Comparison of ENCODE assay signal across 1 fruit fly cellular context in genomic region chr2L:472073-472590, dm6.
A peak's percentile ranks its signal among the peaks of the same experiment; 100 is the strongest.
TF ChIP-seq lines count a peak whose summit lies in the region.

Gene CG4297 (minus strand): TSS chr2L:472200.

TF ChIP-seq in whole organism, embryonic, 481 proteins besides CTCF, POLR2A, EP300 and RAD21 (continued from another document and continues in another):
- TF ChIP-seq Doc3 (GFP tag; IDR thresholded peaks at IDR 0.05; lab: Robert Waterston, UW; ENCODE audit: partially characterized antibody): no peak
- TF ChIP-seq Dll (GFP tag; IDR thresholded peaks at IDR 0.05; lab: Robert Waterston, UW; ENCODE audit: partially characterized antibody): no peak
- TF ChIP-seq salm (tag; optimal IDR thresholded peaks at IDR 0.05; lab: Kevin White, UChicago): peak; percentile 91
- no peak for TF ChIP-seq lmd (GFP tag; IDR thresholded peaks at IDR 0.05; lab: Robert Waterston, UW)
- no peak for TF ChIP-seq row (GFP tag; IDR thresholded peaks at IDR 0.05; lab: Robert Waterston, UW)
- TF ChIP-seq sna (GFP tag; IDR thresholded peaks at IDR 0.05; lab: Robert Waterston, UW; ENCODE audit: partially characterized antibody): no peak
- TF ChIP-seq caup (GFP tag; optimal IDR thresholded peaks at IDR 0.05; lab: Kevin White, UChicago; ENCODE audit: severe bottlenecking): peak; percentile 94
- peak; percentile 92 for TF ChIP-seq tap (tag; optimal IDR thresholded peaks at IDR 0.05; lab: Kevin White, UChicago)
- TF ChIP-seq bsh (GFP tag; optimal IDR thresholded peaks at IDR 0.05; lab: Kevin White, UChicago): peak; percentile 24 to 93
- no peak for TF ChIP-seq aop (GFP tag; IDR thresholded peaks at IDR 0.05; lab: Robert Waterston, UW)
- peak; percentile 86 for TF ChIP-seq Mad (GFP tag; optimal IDR thresholded peaks at IDR 0.05; lab: Kevin White, UChicago)
- peak; percentile 92 for TF ChIP-seq odd (GFP tag; optimal IDR thresholded peaks at IDR 0.05; lab: Kevin White, UChicago)
- peak; percentile 90 to 94 for TF ChIP-seq chif (GFP tag; optimal IDR thresholded peaks at IDR 0.05; lab: Kevin White, UChicago)
- TF ChIP-seq CG13894 (tag; optimal IDR thresholded peaks at IDR 0.05; lab: Kevin White, UChicago): peak; percentile 86
- peak; percentile 65 for TF ChIP-seq CG3838 (GFP tag; optimal IDR thresholded peaks at IDR 0.05; lab: Kevin White, UChicago)
- TF ChIP-seq Taf1 (GFP tag; IDR thresholded peaks at IDR 0.05; lab: Robert Waterston, UW): no peak
- no peak for TF ChIP-seq CG6689 (GFP tag; IDR thresholded peaks at IDR 0.05; lab: Robert Waterston, UW)
- peak; percentile 80 for TF ChIP-seq CG31388 (GFP tag; optimal IDR thresholded peaks at IDR 0.05; lab: Kevin White, UChicago)
- TF ChIP-seq nerfin-1 (tag; optimal IDR thresholded peaks at IDR 0.05; lab: Kevin White, UChicago): peak; percentile 89
- no peak for TF ChIP-seq sr (GFP tag; IDR thresholded peaks at IDR 0.05; lab: Robert Waterston, UW)
- peak; percentile 79 for TF ChIP-seq CG17802 (tag; optimal IDR thresholded peaks at IDR 0.05; lab: Kevin White, UChicago)
- peak; percentile 42 for TF ChIP-seq CG1832 (GFP tag; optimal IDR thresholded peaks at IDR 0.05; lab: Kevin White, UChicago)
- no peak for TF ChIP-seq bowl (GFP tag; IDR thresholded peaks at IDR 0.05; lab: Robert Waterston, UW)
- no peak for TF ChIP-seq CG31441 (GFP tag; IDR thresholded peaks at IDR 0.05; lab: Robert Waterston, UW)
- TF ChIP-seq sug (tag; optimal IDR thresholded peaks at IDR 0.05; lab: Kevin White, UChicago): peak; percentile 91
- peak; percentile 86 for TF ChIP-seq CG15011 (GFP tag; optimal IDR thresholded peaks at IDR 0.05; lab: Kevin White, UChicago)
- no peak for TF ChIP-seq CG9215 (GFP tag; IDR thresholded peaks at IDR 0.05; lab: Robert Waterston, UW)
- peak; percentile 81 for TF ChIP-seq vfl (GFP tag; optimal IDR thresholded peaks at IDR 0.05; lab: Kevin White, UChicago)
- TF ChIP-seq CG13287 (GFP tag; IDR thresholded peaks at IDR 0.05; lab: Robert Waterston, UW; ENCODE audit: partially characterized antibody): no peak
- peak; percentile 86 for TF ChIP-seq CG12155 (GFP tag; optimal IDR thresholded peaks at IDR 0.05; lab: Kevin White, UChicago)
- peak; percentile 95 for TF ChIP-seq lilli (GFP tag; optimal IDR thresholded peaks at IDR 0.05; lab: Kevin White, UChicago)
- TF ChIP-seq knrl (GFP tag; IDR thresholded peaks at IDR 0.05; lab: Robert Waterston, UW; ENCODE audit: partially characterized antibody): no peak
- TF ChIP-seq CG8924 (tag; optimal IDR thresholded peaks at IDR 0.05; lab: Kevin White, UChicago): peak; percentile 93
- TF ChIP-seq crp (GFP tag; optimal IDR thresholded peaks at IDR 0.05; lab: Kevin White, UChicago): peak in 1 of 2 experiments; percentile 47
- TF ChIP-seq CG12744 (GFP tag; optimal IDR thresholded peaks at IDR 0.05; lab: Kevin White, UChicago): peak; percentile 84
- TF ChIP-seq CG30431 (GFP tag; optimal IDR thresholded peaks at IDR 0.05; lab: Kevin White, UChicago): peak; percentile 86
- TF ChIP-seq zfh2 (GFP tag; optimal IDR thresholded peaks at IDR 0.05; lab: Kevin White, UChicago): peak; percentile 94
- TF ChIP-seq ato (GFP tag; IDR thresholded peaks at IDR 0.05; lab: Robert Waterston, UW; ENCODE audit: partially characterized antibody): no peak
- TF ChIP-seq CG1233 (GFP tag; optimal IDR thresholded peaks at IDR 0.05; lab: Kevin White, UChicago): peak; percentile 91
- no peak for TF ChIP-seq Dp (GFP tag; optimal IDR thresholded peaks at IDR 0.05; lab: Kevin White, UChicago)
- TF ChIP-seq CG14860 (GFP tag; IDR thresholded peaks at IDR 0.05; lab: Robert Waterston, UW; ENCODE audit: partially characterized antibody): no peak
- TF ChIP-seq fru (optimal IDR thresholded peaks at IDR 0.05; lab: Kevin White, UChicago): no peak
- peak; percentile 92 for TF ChIP-seq CG16863 (GFP tag; optimal IDR thresholded peaks at IDR 0.05; lab: Kevin White, UChicago)
- TF ChIP-seq pfk (GFP tag; optimal IDR thresholded peaks at IDR 0.05; lab: Kevin White, UChicago): no peak
- TF ChIP-seq klu (GFP tag; IDR thresholded peaks at IDR 0.05; lab: Robert Waterston, UW): no peak
- TF ChIP-seq GATAe (GFP tag; conservative IDR thresholded peaks at IDR 0.05; lab: Robert Waterston, UW): no peak
- TF ChIP-seq lola (GFP tag; optimal IDR thresholded peaks at IDR 0.05; lab: Kevin White, UChicago): peak in 1 of 3 experiments; percentile 78
- TF ChIP-seq CkIIα-i1 (GFP tag; IDR thresholded peaks at IDR 0.05; lab: Robert Waterston, UW): no peak
- no peak for TF ChIP-seq Ptx1 (GFP tag; IDR thresholded peaks at IDR 0.05; lab: Robert Waterston, UW)
- TF ChIP-seq HLH3B (GFP tag; IDR thresholded peaks at IDR 0.05; lab: Robert Waterston, UW): no peak
- TF ChIP-seq CG2116 (GFP tag; optimal IDR thresholded peaks at IDR 0.05; lab: Kevin White, UChicago): peak; percentile 47
- no peak for TF ChIP-seq CG11560 (tag; IDR thresholded peaks at IDR 0.05; lab: Robert Waterston, UW)
- no peak for TF ChIP-seq Mrtf (GFP tag; IDR thresholded peaks at IDR 0.05; lab: Robert Waterston, UW)
- TF ChIP-seq CG12219 (GFP tag; optimal IDR thresholded peaks at IDR 0.05; lab: Kevin White, UChicago): peak; percentile 93
- peak; percentile 93 for TF ChIP-seq gcm2 (GFP tag; optimal IDR thresholded peaks at IDR 0.05; lab: Kevin White, UChicago)
- TF ChIP-seq NFAT (GFP tag; IDR thresholded peaks at IDR 0.05; lab: Robert Waterston, UW): no peak
- TF ChIP-seq CoRest (tag; optimal IDR thresholded peaks at IDR 0.05; lab: Kevin White, UChicago): peak; percentile 92
- peak; percentile 44 for TF ChIP-seq ac (GFP tag; optimal IDR thresholded peaks at IDR 0.05; lab: Kevin White, UChicago)
- TF ChIP-seq CG11723 (GFP tag; optimal IDR thresholded peaks at IDR 0.05; lab: Kevin White, UChicago): peak; percentile 82
- no peak for TF ChIP-seq jigr1 (GFP tag; IDR thresholded peaks at IDR 0.05; lab: Robert Waterston, UW)
- TF ChIP-seq CG10565 (GFP tag; optimal IDR thresholded peaks at IDR 0.05; lab: Kevin White, UChicago): peak; percentile 70
- peak; percentile 88 for TF ChIP-seq CG15514 (GFP tag; optimal IDR thresholded peaks at IDR 0.05; lab: Kevin White, UChicago)
- peak; percentile 99 for TF ChIP-seq Med (GFP tag; lab: Kevin White, UChicago)
- no peak for TF ChIP-seq Lim3 (GFP tag; IDR thresholded peaks at IDR 0.05; lab: Robert Waterston, UW)
- peak; percentile 43 for TF ChIP-seq YL-1 (GFP tag; optimal IDR thresholded peaks at IDR 0.05; lab: Kevin White, UChicago)
- peak; percentile 94 for TF ChIP-seq chn (GFP tag; optimal IDR thresholded peaks at IDR 0.05; lab: Kevin White, UChicago)
- TF ChIP-seq CG18476 (GFP tag; optimal IDR thresholded peaks at IDR 0.05; lab: Kevin White, UChicago): peak; percentile 84
- TF ChIP-seq h (optimal IDR thresholded peaks at IDR 0.05; lab: Kevin White, UChicago): no peak
- peak; percentile 85 for TF ChIP-seq nom (GFP tag; optimal IDR thresholded peaks at IDR 0.05; lab: Kevin White, UChicago)
- peak; percentile 85 for TF ChIP-seq CG7987 (GFP tag; optimal IDR thresholded peaks at IDR 0.05; lab: Kevin White, UChicago)
- peak; percentile 81 for TF ChIP-seq ab (GFP tag; optimal IDR thresholded peaks at IDR 0.05; lab: Kevin White, UChicago)
- TF ChIP-seq gem (tag; optimal IDR thresholded peaks at IDR 0.05; lab: Kevin White, UChicago): peak; percentile 95
- peak; percentile 65 for TF ChIP-seq CG7928 (GFP tag; optimal IDR thresholded peaks at IDR 0.05; lab: Kevin White, UChicago)
- TF ChIP-seq CG3995 (GFP tag; optimal IDR thresholded peaks at IDR 0.05; lab: Kevin White, UChicago): peak; percentile 54
- TF ChIP-seq trh (GFP tag; optimal IDR thresholded peaks at IDR 0.05; lab: Kevin White, UChicago): peak; percentile 79
- peak; percentile 85 for TF ChIP-seq CG6654 (GFP tag; optimal IDR thresholded peaks at IDR 0.05; lab: Kevin White, UChicago)
- TF ChIP-seq CG1602 (GFP tag; optimal IDR thresholded peaks at IDR 0.05; lab: Kevin White, UChicago): peak; percentile 91
- no peak for TF ChIP-seq CG3847 (GFP tag; IDR thresholded peaks at IDR 0.05; lab: Robert Waterston, UW)
- TF ChIP-seq CG9609 (GFP tag; optimal IDR thresholded peaks at IDR 0.05; lab: Kevin White, UChicago): peak; percentile 94
- peak; percentile 2 for TF ChIP-seq lbe (GFP tag; optimal IDR thresholded peaks at IDR 0.05; lab: Kevin White, UChicago)
- TF ChIP-seq corto (GFP tag; optimal IDR thresholded peaks at IDR 0.05; lab: Kevin White, UChicago): peak; percentile 45
- no peak for TF ChIP-seq z (GFP tag; IDR thresholded peaks at IDR 0.05; lab: Robert Waterston, UW)
- no peak for TF ChIP-seq CG17612 (GFP tag; IDR thresholded peaks at IDR 0.05; lab: Robert Waterston, UW)
- peak; percentile 95 for TF ChIP-seq CG2678 (tag; optimal IDR thresholded peaks at IDR 0.05; lab: Kevin White, UChicago)
- peak; percentile 55 for TF ChIP-seq CG10431 (GFP tag; optimal IDR thresholded peaks at IDR 0.05; lab: Kevin White, UChicago)
- TF ChIP-seq Ets97D (GFP tag; optimal IDR thresholded peaks at IDR 0.05; lab: Kevin White, UChicago): peak; percentile 67
- TF ChIP-seq CG12942 (GFP tag; optimal IDR thresholded peaks at IDR 0.05; lab: Kevin White, UChicago): peak; percentile 87
- TF ChIP-seq NC2β (GFP tag; optimal IDR thresholded peaks at IDR 0.05; lab: Kevin White, UChicago): peak; percentile 90
- TF ChIP-seq CG31224 (GFP tag; IDR thresholded peaks at IDR 0.05; lab: Robert Waterston, UW): no peak
- TF ChIP-seq Xbp1 (GFP tag; optimal IDR thresholded peaks at IDR 0.05; lab: Kevin White, UChicago): peak; percentile 94
- TF ChIP-seq vnd (GFP tag; IDR thresholded peaks at IDR 0.05; lab: Robert Waterston, UW; ENCODE audit: partially characterized antibody): no peak
- peak; percentile 93 for TF ChIP-seq CG6254 (GFP tag; optimal IDR thresholded peaks at IDR 0.05; lab: Kevin White, UChicago)
- TF ChIP-seq CG10959 (GFP tag; IDR thresholded peaks at IDR 0.05; lab: Robert Waterston, UW): no peak
- TF ChIP-seq CG12769 (tag; optimal IDR thresholded peaks at IDR 0.05; lab: Kevin White, UChicago): peak; percentile 95
- peak; percentile 90 for TF ChIP-seq pnt (GFP tag; optimal IDR thresholded peaks at IDR 0.05; lab: Kevin White, UChicago)
- TF ChIP-seq chinmo (GFP tag; IDR thresholded peaks at IDR 0.05; lab: Robert Waterston, UW; ENCODE audit: partially characterized antibody): no peak
- peak; percentile 15 for TF ChIP-seq ftz-f1 (GFP tag; optimal IDR thresholded peaks at IDR 0.05; lab: Kevin White, UChicago)
- peak; percentile 87 for TF ChIP-seq Ssrp (tag; optimal IDR thresholded peaks at IDR 0.05; lab: Kevin White, UChicago)
- TF ChIP-seq Vsx1 (GFP tag; optimal IDR thresholded peaks at IDR 0.05; lab: Kevin White, UChicago): peak; percentile 88
- peak; percentile 91 for TF ChIP-seq CG8944 (GFP tag; optimal IDR thresholded peaks at IDR 0.05; lab: Kevin White, UChicago)
- peak; percentile 94 for TF ChIP-seq Camta (GFP tag; optimal IDR thresholded peaks at IDR 0.05; lab: Kevin White, UChicago)
- TF ChIP-seq HHEX (GFP tag; optimal IDR thresholded peaks at IDR 0.05; lab: Kevin White, UChicago): peak; percentile 95
- TF ChIP-seq CG3281 (GFP tag; optimal IDR thresholded peaks at IDR 0.05; lab: Kevin White, UChicago): peak; percentile 95
- TF ChIP-seq bbx (GFP tag; IDR thresholded peaks at IDR 0.05; lab: Robert Waterston, UW; ENCODE audit: partially characterized antibody): no peak
- peak; percentile 86 for TF ChIP-seq CG3407 (GFP tag; optimal IDR thresholded peaks at IDR 0.05; lab: Kevin White, UChicago)
- no peak for TF ChIP-seq Sin3A (optimal IDR thresholded peaks at IDR 0.05; lab: Kevin White, UChicago)
- TF ChIP-seq CG42726 (GFP tag; IDR thresholded peaks at IDR 0.05; lab: Robert Waterston, UW; ENCODE audit: partially characterized antibody): no peak
- no peak for TF ChIP-seq unc-4 (GFP tag; IDR thresholded peaks at IDR 0.05; lab: Robert Waterston, UW; ENCODE audit: partially characterized antibody)
- TF ChIP-seq eyg (GFP tag; optimal IDR thresholded peaks at IDR 0.05; lab: Kevin White, UChicago): peak; percentile 91
- TF ChIP-seq dan (GFP tag; IDR thresholded peaks at IDR 0.05; lab: Robert Waterston, UW): no peak
- no peak for TF ChIP-seq Oaz (GFP tag; IDR thresholded peaks at IDR 0.05; lab: Robert Waterston, UW)
- TF ChIP-seq zf30C (GFP tag; optimal IDR thresholded peaks at IDR 0.05; lab: Kevin White, UChicago): peak; percentile 97
- TF ChIP-seq BEAF-32 (GFP tag; optimal IDR thresholded peaks at IDR 0.05; lab: Kevin White, UChicago): no peak
- no peak for TF ChIP-seq CG6791 (GFP tag; IDR thresholded peaks at IDR 0.05; lab: Robert Waterston, UW; ENCODE audit: partially characterized antibody)
- TF ChIP-seq kay (GFP tag; optimal IDR thresholded peaks at IDR 0.05; lab: Kevin White, UChicago): peak; percentile 88
- peak; percentile 92 for TF ChIP-seq grau (tag; optimal IDR thresholded peaks at IDR 0.05; lab: Kevin White, UChicago)
- peak; percentile 90 for TF ChIP-seq CG12391 (tag; optimal IDR thresholded peaks at IDR 0.05; lab: Kevin White, UChicago)
- no peak for TF ChIP-seq CG15479 (GFP tag; optimal IDR thresholded peaks at IDR 0.05; lab: Kevin White, UChicago)
- no peak for TF ChIP-seq CG32767 (GFP tag; IDR thresholded peaks at IDR 0.05; lab: Robert Waterston, UW)
- TF ChIP-seq p53 (GFP tag; optimal IDR thresholded peaks at IDR 0.05; lab: Kevin White, UChicago): peak; percentile 96
- TF ChIP-seq fd96Cb (tag; optimal IDR thresholded peaks at IDR 0.05; lab: Kevin White, UChicago): peak; percentile 91
- TF ChIP-seq Drgx (GFP tag; IDR thresholded peaks at IDR 0.05; lab: Robert Waterston, UW): no peak
- TF ChIP-seq CG4854 (GFP tag; optimal IDR thresholded peaks at IDR 0.05; lab: Kevin White, UChicago): peak; percentile 90
- no peak for TF ChIP-seq ara (GFP tag; IDR thresholded peaks at IDR 0.05; lab: Robert Waterston, UW)
- no peak for TF ChIP-seq CG2889 (GFP tag; IDR thresholded peaks at IDR 0.05; lab: Robert Waterston, UW)
- TF ChIP-seq CG14050 (GFP tag; IDR thresholded peaks at IDR 0.05; lab: Robert Waterston, UW): no peak
- peak; percentile 94 for TF ChIP-seq CG2875 (GFP tag; optimal IDR thresholded peaks at IDR 0.05; lab: Kevin White, UChicago)
- TF ChIP-seq nau (GFP tag; optimal IDR thresholded peaks at IDR 0.05; lab: Kevin White, UChicago): peak; percentile 95
- TF ChIP-seq ro (GFP tag; IDR thresholded peaks at IDR 0.05; lab: Robert Waterston, UW): no peak
- peak; percentile 92 for TF ChIP-seq jumu (GFP tag; optimal IDR thresholded peaks at IDR 0.05; lab: Kevin White, UChicago)
- peak; percentile 68 for TF ChIP-seq CG15073 (GFP tag; optimal IDR thresholded peaks at IDR 0.05; lab: Kevin White, UChicago)
- peak; percentile 26 for TF ChIP-seq pzg (GFP tag; optimal IDR thresholded peaks at IDR 0.05; lab: Kevin White, UChicago)
- TF ChIP-seq CG43689 (GFP tag; IDR thresholded peaks at IDR 0.05; lab: Robert Waterston, UW): no peak
- TF ChIP-seq croc (GFP tag; conservative IDR thresholded peaks at IDR 0.05; lab: Robert Waterston, UW): peak; percentile 84
